Fruit fly (Drosophila melanogaster): ENCODE results near the gene p38c.

p38c gene

DNA sequence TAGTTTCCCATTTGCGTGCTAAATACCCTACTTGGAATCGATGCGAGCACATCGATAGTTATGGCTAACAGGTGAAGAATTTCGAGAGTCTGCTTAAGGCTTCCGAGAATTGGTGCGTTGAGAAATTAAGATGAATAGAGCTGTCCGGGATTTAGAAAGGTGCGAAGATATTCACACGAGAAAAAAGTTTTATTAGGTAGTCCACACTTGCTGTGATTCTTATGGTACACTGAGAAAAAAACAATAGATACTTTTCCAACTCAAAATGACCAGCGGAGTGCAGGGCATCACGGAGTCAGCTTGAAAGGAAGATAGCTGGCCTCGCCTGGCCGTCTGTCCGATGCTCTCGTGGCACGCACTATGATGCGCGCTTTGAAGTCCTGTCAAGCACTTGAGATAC is 5.5 kb downstream of the p38c start:
- TF ChIP-seq Sin3A (optimal IDR thresholded peaks at IDR 0.05), result no peak
- TF ChIP-seq h (optimal IDR thresholded peaks at IDR 0.05), result no peak
- TF ChIP-seq Myc (optimal IDR thresholded peaks at IDR 0.05), result no peak
- no peak for TF ChIP-seq psq (optimal IDR thresholded peaks at IDR 0.05)
- no peak for TF ChIP-seq ttk (optimal IDR thresholded peaks at IDR 0.05)
- TF ChIP-seq insv (optimal IDR thresholded peaks at IDR 0.05), result no peak

DNA sequence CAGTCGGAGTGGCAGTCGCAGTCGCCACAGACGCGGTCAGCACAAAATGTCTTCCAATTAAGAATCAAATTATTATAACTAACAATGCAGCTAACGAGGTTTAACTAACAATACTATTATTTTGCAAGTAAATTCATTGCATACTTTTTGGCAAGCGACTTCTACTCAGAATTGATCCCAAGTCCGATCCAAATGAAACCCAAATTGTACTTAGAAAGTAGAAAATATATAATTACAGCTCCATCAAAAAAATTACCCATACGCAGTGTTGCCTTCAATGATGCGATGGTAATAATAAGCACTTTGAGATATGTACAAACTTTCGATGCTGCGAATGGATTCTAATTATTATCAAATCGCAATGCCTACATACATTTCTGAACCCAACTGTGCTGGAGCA is 6.2 kb downstream of the p38c start:
- no peak for TF ChIP-seq insv (optimal IDR thresholded peaks at IDR 0.05)
- TF ChIP-seq h (optimal IDR thresholded peaks at IDR 0.05), result no peak
- TF ChIP-seq Myc (optimal IDR thresholded peaks at IDR 0.05), result no peak
- no peak for TF ChIP-seq Sin3A (optimal IDR thresholded peaks at IDR 0.05)
- TF ChIP-seq ttk (optimal IDR thresholded peaks at IDR 0.05), result no peak
- TF ChIP-seq psq (optimal IDR thresholded peaks at IDR 0.05), result no peak

DNA sequence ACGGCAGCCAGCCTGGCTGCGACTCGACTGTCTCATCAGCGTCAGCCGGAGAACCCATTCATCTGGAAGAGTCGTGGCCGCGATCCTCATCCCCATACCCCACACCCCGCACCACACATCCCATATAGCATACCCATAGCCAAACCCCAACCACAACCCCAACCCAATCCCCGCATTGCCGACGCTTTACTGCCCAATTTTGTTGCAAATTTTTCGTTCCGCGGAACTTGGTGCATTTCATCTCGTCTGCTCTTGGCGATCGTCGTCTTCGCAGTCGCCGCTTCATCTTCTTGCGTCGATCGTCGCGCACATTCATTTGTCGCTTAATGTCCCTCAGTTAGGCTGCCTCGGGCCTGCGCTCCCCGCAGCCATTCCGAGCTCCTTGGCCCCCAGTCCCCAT is 6.6 kb downstream of the p38c start:
- no peak for TF ChIP-seq ttk (optimal IDR thresholded peaks at IDR 0.05)
- no peak for TF ChIP-seq psq (optimal IDR thresholded peaks at IDR 0.05)
- no peak for TF ChIP-seq h (optimal IDR thresholded peaks at IDR 0.05)
- TF ChIP-seq Myc (optimal IDR thresholded peaks at IDR 0.05), result no peak
- TF ChIP-seq Sin3A (optimal IDR thresholded peaks at IDR 0.05), result no peak
- TF ChIP-seq insv (optimal IDR thresholded peaks at IDR 0.05), result no peak

DNA sequence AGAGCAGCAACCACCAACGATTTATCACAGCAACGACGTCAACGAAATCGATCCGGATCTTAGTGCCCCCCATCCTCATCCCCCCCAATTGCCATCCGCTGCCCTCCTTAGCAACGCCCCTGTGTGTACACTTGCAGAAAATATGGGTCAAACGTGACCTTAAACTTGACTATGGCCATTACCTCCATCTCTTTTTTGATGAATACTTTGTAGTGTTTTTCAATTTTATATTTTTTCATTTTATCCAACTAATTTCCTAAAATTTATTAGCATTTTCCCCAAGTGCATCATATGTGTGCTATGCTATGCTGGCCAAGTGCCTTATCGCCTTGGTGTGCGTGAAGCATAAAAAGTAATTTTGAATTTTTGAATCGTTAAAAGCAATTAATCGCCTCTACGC is 7.0 kb downstream of the p38c start:
- no peak for TF ChIP-seq h (optimal IDR thresholded peaks at IDR 0.05)

DNA sequence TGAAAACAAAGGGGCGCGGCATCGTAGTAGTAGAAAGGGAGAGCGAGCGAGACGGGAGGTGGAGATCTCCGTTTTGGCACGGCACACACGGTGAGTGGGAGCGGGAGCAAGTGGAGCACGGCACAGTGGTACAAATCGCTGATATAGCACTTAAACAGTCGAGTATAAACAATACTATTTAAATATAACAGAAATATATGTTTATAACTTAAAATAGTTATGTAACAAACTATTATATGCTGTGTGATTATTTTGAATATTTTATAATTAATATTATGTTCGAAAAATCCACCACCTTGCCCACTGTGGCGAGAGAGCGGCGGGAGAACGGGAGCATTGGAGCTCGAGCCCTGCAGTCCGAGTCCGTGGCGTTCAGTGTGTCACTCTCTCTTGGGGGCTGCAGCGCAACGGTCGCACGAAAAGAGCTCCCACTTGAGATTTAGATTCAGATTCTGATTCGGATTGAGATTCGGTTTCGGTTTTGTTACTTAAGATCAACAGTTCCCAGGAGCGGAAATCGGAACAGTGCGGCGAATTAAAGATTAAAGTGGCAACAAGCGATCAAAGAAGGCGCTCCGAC is 8.9 kb downstream of the p38c start, which contains the start of gene Kal1:
TSS of gene Kal1 (plus strand) at position 383 of the 580 bp plus-strand sequence.
- TF ChIP-seq Myc (optimal IDR thresholded peaks at IDR 0.05), result no peak
- no peak for TF ChIP-seq h (optimal IDR thresholded peaks at IDR 0.05)
- no peak for TF ChIP-seq psq (optimal IDR thresholded peaks at IDR 0.05)
- TF ChIP-seq insv (optimal IDR thresholded peaks at IDR 0.05), result no peak
- TF ChIP-seq Sin3A (optimal IDR thresholded peaks at IDR 0.05), result no peak
- TF ChIP-seq ttk (optimal IDR thresholded peaks at IDR 0.05), result no peak

DNA sequence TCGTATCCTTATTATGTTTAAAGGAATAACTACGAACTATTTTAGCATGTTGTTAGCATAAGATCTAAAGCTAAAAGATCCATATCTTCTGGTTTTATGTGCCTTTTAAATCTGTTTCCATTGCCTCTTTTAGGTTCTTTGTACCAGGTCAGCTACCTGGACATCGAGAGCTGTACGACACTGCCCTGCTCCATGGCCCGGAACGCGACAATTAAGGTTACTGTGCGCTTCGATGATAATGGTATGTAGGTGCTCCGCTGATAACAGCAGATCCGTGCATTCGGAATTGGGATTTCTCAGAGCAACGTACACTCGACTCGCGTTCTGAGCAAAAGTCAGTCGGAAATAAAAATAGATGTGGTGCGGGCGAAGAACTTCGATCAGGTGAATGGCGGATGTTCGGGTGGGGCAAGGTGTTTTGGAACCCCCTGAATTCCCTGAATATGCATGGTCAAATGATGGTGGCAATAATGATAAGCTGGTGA is 10.3 kb downstream of the p38c start:
- TF ChIP-seq ttk (optimal IDR thresholded peaks at IDR 0.05), result no peak
- no peak for TF ChIP-seq insv (optimal IDR thresholded peaks at IDR 0.05)
- TF ChIP-seq Myc (optimal IDR thresholded peaks at IDR 0.05), result no peak
- no peak for TF ChIP-seq psq (optimal IDR thresholded peaks at IDR 0.05)

DNA sequence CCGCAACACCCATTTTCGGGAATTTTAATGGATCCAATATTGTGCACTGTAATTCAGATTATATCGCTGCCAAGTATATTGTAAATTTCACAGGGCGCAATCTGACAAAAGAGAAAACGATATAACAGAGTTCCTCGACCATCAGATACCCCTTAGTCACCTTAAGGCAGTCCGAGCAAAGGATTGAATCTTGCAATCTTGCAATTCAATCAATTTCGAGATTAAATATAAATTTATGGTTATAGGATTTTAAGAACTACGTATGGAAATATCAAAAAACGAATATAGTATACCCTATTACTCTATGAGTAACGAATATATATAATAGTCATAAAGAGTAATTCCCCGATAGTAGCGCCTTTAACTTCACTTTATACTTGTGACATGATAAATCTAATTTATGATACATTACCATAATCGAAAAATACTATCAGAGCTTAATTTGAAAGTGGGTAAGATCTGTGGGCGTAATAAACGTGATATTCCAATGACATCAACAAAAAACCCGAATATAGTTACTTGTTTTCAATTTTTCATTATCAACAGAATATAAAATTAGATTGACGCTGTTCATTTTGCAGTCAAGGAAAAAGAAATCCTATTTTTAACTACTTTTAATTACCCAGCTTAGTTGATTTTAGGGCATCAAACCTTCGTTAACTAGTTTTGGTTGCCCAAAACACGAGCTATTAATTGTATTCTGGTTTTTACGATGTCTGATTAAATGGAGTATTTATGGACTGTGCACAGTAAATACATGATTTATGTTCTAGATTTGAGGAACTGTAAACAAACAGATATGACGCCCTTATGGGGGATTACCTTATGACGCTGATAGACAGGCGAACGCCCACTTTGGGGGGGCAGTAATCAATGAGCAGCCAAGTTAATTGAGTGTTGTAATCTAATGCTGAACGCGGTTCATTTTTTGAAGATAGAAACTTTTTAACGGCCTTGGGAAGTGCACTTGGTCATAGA is 11.2 kb downstream of the p38c start:
- TF ChIP-seq h (optimal IDR thresholded peaks at IDR 0.05), result no peak
- TF ChIP-seq psq (optimal IDR thresholded peaks at IDR 0.05), result no peak
- TF ChIP-seq Myc (optimal IDR thresholded peaks at IDR 0.05), result no peak
- no peak for TF ChIP-seq Sin3A (optimal IDR thresholded peaks at IDR 0.05)
- no peak for TF ChIP-seq insv (optimal IDR thresholded peaks at IDR 0.05)
- TF ChIP-seq ttk (optimal IDR thresholded peaks at IDR 0.05), result no peak

DNA sequence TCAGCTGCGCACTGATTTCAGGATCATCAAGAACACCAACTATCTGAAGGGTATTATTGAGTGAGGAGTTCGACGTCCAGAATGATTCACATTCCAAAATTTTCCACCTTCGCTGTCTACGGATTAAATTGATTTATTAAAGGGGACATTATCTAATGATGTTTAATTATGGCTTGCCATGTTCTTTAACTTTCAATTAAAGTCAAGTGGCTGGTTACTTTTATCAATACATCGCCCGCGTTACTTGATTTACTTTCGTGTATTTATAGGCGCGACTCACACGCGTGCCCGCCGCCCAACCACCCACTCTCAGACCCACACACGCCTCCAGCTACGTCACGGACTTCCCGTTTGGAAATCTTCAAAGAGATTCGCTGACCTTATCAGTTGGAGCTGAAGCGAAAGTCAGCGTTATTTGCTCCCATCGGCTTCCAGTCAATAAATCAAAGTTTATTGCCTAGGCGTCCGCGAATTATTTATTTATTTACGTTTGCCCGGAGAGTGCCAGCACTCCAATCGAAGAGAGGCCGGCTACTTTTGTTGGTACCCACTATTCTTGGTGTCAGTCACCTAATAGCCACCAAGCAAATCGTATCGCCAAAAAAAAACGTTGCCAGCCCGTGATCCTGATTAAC is 12.6 kb downstream of the p38c start, which contains the start of gene Npc2f:
TSS of gene Npc2f (plus strand) at position 585 of the 635 bp plus-strand sequence.
- no peak for TF ChIP-seq psq (optimal IDR thresholded peaks at IDR 0.05)
- no peak for TF ChIP-seq Sin3A (optimal IDR thresholded peaks at IDR 0.05)
- no peak for TF ChIP-seq h (optimal IDR thresholded peaks at IDR 0.05)
- no peak for TF ChIP-seq ttk (optimal IDR thresholded peaks at IDR 0.05)
- no peak for TF ChIP-seq insv (optimal IDR thresholded peaks at IDR 0.05)
- TF ChIP-seq Myc (optimal IDR thresholded peaks at IDR 0.05), result no peak

DNA sequence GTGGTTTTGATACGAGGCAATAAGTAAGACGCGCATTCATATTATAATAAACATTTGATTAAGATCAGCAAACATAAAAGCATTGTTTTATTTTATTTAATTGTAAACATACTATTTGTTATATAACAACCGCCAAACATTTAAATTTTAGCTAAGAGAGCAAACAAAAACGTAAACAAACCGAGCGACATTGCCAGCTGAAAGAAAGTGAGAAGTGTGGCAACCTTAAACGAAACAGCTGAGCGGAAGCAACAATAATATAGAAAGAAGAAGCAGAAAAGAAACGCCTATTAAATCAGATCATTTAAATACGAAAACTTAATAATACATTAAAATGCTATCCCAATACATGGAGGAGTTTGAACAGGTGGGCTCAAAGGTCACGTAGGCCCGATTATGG is 15.4 kb downstream of the p38c start, which contains the start of gene Sec10:
TSS of gene Sec10 (plus strand) at position 252 of the 400 bp plus-strand sequence.
- TF ChIP-seq ttk (optimal IDR thresholded peaks at IDR 0.05), result no peak
- no peak for TF ChIP-seq Sin3A (optimal IDR thresholded peaks at IDR 0.05)
- TF ChIP-seq h (optimal IDR thresholded peaks at IDR 0.05), result no peak
- TF ChIP-seq psq (optimal IDR thresholded peaks at IDR 0.05), result no peak
- TF ChIP-seq insv (optimal IDR thresholded peaks at IDR 0.05), result no peak
- no peak for TF ChIP-seq Myc (optimal IDR thresholded peaks at IDR 0.05)

DNA sequence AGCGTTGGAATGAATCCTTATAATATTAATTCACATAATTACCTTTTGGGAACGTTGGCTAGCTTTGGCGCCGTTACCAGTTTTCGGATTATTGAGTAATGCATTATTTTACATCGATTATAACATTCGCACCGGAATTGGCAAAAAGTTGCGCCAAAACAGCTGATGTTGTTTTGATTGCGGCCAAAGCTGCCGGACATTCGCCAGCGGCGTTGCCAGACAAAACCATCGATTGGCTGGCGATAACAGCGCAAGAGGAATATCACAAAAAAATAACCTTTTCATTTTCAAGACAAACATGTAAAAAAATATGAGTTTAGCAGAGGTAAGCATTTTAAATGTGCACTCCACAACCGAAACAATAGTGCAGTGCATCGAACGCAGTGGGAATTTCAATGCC is 19.9 kb downstream of the p38c start, which contains the start of the genes GatB and Tsc1:
TSS of gene GatB (minus strand) at position 176 of the 400 bp plus-strand sequence.
TSS of gene Tsc1 (plus strand) at position 228 of the 400 bp plus-strand sequence.
- TF ChIP-seq h (optimal IDR thresholded peaks at IDR 0.05), result no peak
- no peak for TF ChIP-seq insv (optimal IDR thresholded peaks at IDR 0.05)
- TF ChIP-seq ttk (optimal IDR thresholded peaks at IDR 0.05), result no peak
- no peak for TF ChIP-seq psq (optimal IDR thresholded peaks at IDR 0.05)
- TF ChIP-seq Myc (optimal IDR thresholded peaks at IDR 0.05), result no peak
- TF ChIP-seq Sin3A (optimal IDR thresholded peaks at IDR 0.05), result no peak

DNA sequence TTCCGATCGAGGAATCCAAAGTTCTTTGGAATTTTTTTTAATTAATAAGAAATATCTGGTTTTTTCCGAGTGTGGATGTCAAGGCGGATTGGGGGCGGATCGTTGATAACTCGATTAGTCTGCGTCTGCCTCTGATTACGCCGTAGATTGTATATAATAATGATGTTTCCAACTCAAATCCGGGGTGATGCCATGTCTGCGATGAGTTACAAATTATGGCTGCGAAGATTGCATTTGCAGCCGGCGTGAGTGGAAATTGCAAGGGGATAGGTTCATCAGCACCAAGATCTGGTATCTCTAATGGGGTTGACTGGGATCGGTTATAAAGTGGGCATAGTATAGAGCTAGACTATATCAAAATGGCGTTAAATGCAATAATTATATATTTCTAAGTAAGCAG is 27.6 kb downstream of the p38c start:
- no peak for TF ChIP-seq h (optimal IDR thresholded peaks at IDR 0.05)
- no peak for TF ChIP-seq ttk (optimal IDR thresholded peaks at IDR 0.05)
- TF ChIP-seq Sin3A (optimal IDR thresholded peaks at IDR 0.05), result no peak
- no peak for TF ChIP-seq Myc (optimal IDR thresholded peaks at IDR 0.05)
- no peak for TF ChIP-seq psq (optimal IDR thresholded peaks at IDR 0.05)
- no peak for TF ChIP-seq insv (optimal IDR thresholded peaks at IDR 0.05)

DNA sequence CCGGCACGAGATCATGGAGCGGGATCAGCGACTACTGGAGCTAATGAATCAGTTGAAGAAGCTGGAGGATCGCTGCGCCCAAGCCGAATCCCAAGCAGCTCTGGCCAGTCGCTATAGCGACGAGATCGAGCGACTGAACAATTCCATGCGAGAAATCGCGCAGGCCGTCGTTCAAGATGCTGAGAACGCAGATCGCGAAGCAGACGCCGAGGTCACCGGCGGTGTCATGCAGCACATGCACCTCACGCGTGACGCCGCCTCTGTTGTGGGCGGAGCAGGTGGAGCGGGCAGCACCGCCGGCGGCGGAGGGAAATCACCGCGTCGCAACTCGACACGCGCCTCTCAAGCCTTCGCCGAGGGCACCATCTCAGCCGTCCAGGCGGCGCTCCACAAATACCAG is 28.3 kb downstream of the p38c start:
- no peak for TF ChIP-seq Sin3A (optimal IDR thresholded peaks at IDR 0.05)
- no peak for TF ChIP-seq insv (optimal IDR thresholded peaks at IDR 0.05)
- no peak for TF ChIP-seq ttk (optimal IDR thresholded peaks at IDR 0.05)
- TF ChIP-seq h (optimal IDR thresholded peaks at IDR 0.05), result no peak
- no peak for TF ChIP-seq psq (optimal IDR thresholded peaks at IDR 0.05)
- no peak for TF ChIP-seq Myc (optimal IDR thresholded peaks at IDR 0.05)
